Fruit fly (Drosophila melanogaster): ENCODE data around the gene Gr93b.
A peak's percentile ranks its signal among the peaks of the same experiment; 100 is the strongest.

Gr93b gene

dm6 chr3R:21828785-21829486 lies 14.6 kb downstream of the Gr93b start (continued):
- TF ChIP-seq CG10959 (GFP tag; IDR thresholded peaks at IDR 0.05) (peak; percentile 74; the same call in 1 of the 2 replicates), Sry-β (GFP tag; optimal IDR thresholded peaks at IDR 0.05) (peak; percentile 6), Gug (GFP tag; IDR thresholded peaks at IDR 0.05) (0 out of 4 replicates have a peak, but pooled peaks have one; percentile 15), CG3726 (GFP tag; IDR thresholded peaks at IDR 0.05) (0 out of 3 replicates have a peak, but pooled peaks have one; percentile 30), Atf-2 (GFP tag; optimal IDR thresholded peaks at IDR 0.05) (no peak), CG16813 (GFP tag; IDR thresholded peaks at IDR 0.05; ENCODE audit: partially characterized antibody) (no peak), CG7372 (GFP tag; IDR thresholded peaks at IDR 0.05) (no peak), CG31365 (tag; optimal IDR thresholded peaks at IDR 0.05) (no peak), Mad (GFP tag; optimal IDR thresholded peaks at IDR 0.05) (no peak), Abd-B (GFP tag; optimal IDR thresholded peaks at IDR 0.05) (peak; percentile 49), CG11695 (GFP tag; IDR thresholded peaks at IDR 0.05) (0 out of 3 replicates have a peak, but pooled peaks have one; percentile 47), Ravus (GFP tag; IDR thresholded peaks at IDR 0.05) (no peak), CG4707 (GFP tag; optimal IDR thresholded peaks at IDR 0.05) (peak; percentile 58), HHEX (GFP tag; optimal IDR thresholded peaks at IDR 0.05) (peak; percentile 39), wor (GFP tag; IDR thresholded peaks at IDR 0.05) (peak; percentile 31; the same call in 1 of the 2 replicates), CG12155 (GFP tag; optimal IDR thresholded peaks at IDR 0.05) (peak; percentile 36), eve (GFP tag; optimal IDR thresholded peaks at IDR 0.05) (peak in 1 of 2 experiments; percentile 80), CG10209 (GFP tag; optimal IDR thresholded peaks at IDR 0.05) (peak; percentile 54), CG7357 (GFP tag; IDR thresholded peaks at IDR 0.05) (0 out of 3 replicates have a peak, but pooled peaks have one; percentile 10), tin (GFP tag; optimal IDR thresholded peaks at IDR 0.05) (peak; percentile 72), tio (GFP tag; optimal IDR thresholded peaks at IDR 0.05) (peak; percentile 62), CG12744 (GFP tag; optimal IDR thresholded peaks at IDR 0.05) (no peak), CG15696 (tag; optimal IDR thresholded peaks at IDR 0.05) (peak; percentile 82), CG4820 (GFP tag; optimal IDR thresholded peaks at IDR 0.05) (peak; percentile 68), emc (GFP tag; optimal IDR thresholded peaks at IDR 0.05) (no peak), bcd (GFP tag; optimal IDR thresholded peaks at IDR 0.05) (peak; percentile 59), CG12942 (GFP tag; optimal IDR thresholded peaks at IDR 0.05) (peak; percentile 8), pan (optimal IDR thresholded peaks at IDR 0.05) (no peak), pan (GFP tag; optimal IDR thresholded peaks at IDR 0.05 in 1 of 2, IDR thresholded peaks at IDR 0.05 in 1 of 2) (peak in 1 of 2 experiments; percentile 22), CG12236 (GFP tag; optimal IDR thresholded peaks at IDR 0.05) (no peak), Nf-YB (GFP tag; optimal IDR thresholded peaks at IDR 0.05) (peak; percentile 64), CG8924 (tag; optimal IDR thresholded peaks at IDR 0.05) (peak; percentile 78), chinmo (GFP tag; IDR thresholded peaks at IDR 0.05; ENCODE audit: partially characterized antibody) (no peak), run (tag; optimal IDR thresholded peaks at IDR 0.05) (peak; percentile 13), CG9437 (GFP tag; optimal IDR thresholded peaks at IDR 0.05) (peak; percentile 49), CG14050 (GFP tag; IDR thresholded peaks at IDR 0.05) (no peak), jing (GFP tag; optimal IDR thresholded peaks at IDR 0.05) (peak; percentile 39), Vsx1 (GFP tag; optimal IDR thresholded peaks at IDR 0.05) (peak; percentile 32), CG18599 (GFP tag; optimal IDR thresholded peaks at IDR 0.05) (peak; percentile 22), CG17829 (tag; optimal IDR thresholded peaks at IDR 0.05) (peak; percentile 94), CG15011 (GFP tag; optimal IDR thresholded peaks at IDR 0.05) (no peak), trem (tag; optimal IDR thresholded peaks at IDR 0.05) (peak; percentile 92), ken (GFP tag; IDR thresholded peaks at IDR 0.05) (peak; percentile 41; the same call in 1 of the 3 replicates), gce (GFP tag; IDR thresholded peaks at IDR 0.05) (peak; percentile 45; the same call in 1 of the 3 replicates), salm (tag; optimal IDR thresholded peaks at IDR 0.05) (peak; percentile 56), schlank (tag; optimal IDR thresholded peaks at IDR 0.05) (no peak), CG1529 (GFP tag; optimal IDR thresholded peaks at IDR 0.05) (peak; percentile 78), amos (GFP tag; IDR thresholded peaks at IDR 0.05; ENCODE audit: partially characterized antibody) (no peak), CG2199 (GFP tag; IDR thresholded peaks at IDR 0.05) (0 out of 3 replicates have a peak, but pooled peaks have one; percentile 9)
